Worm (Caenorhabditis elegans): ENCODE results near the gene F31F6.1.

DNA sequence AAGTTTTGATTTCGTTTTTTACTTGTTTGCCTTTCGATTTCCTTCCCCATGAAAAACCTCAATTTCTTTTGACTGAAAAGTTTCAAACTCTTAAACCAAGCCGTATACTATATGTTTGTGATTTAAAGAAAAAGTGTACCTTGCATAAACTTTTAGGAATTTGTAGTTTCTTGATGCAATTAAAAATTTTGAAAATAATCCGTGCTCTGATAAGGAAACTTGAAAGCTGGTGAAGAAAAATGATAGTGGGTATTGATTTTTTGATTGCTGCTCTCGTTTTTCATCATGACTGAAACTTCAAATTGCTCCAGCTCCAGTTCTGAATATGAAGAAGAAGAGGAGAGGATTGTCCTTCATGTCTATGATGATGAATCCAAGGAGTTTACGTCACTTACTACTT is 19.0 kb downstream of the F31F6.1 start, which contains the start of gene acd-3:
- no peak for TF ChIP-seq mab-5 (tag; optimal IDR thresholded peaks at IDR 0.05)
- no peak for TF ChIP-seq nhr-76 (tag; optimal IDR thresholded peaks at IDR 0.05)
- no peak for TF ChIP-seq lin-32 (GFP tag; optimal IDR thresholded peaks at IDR 0.05)
- TF ChIP-seq lin-13 (tag; optimal IDR thresholded peaks at IDR 0.05), result no peak
- no peak for TF ChIP-seq hlh-1 (tag; optimal IDR thresholded peaks at IDR 0.05)
- no peak for TF ChIP-seq nhr-12 (tag; optimal IDR thresholded peaks at IDR 0.05)
- no peak for TF ChIP-seq drap-1 (GFP tag; optimal IDR thresholded peaks at IDR 0.05)
- TF ChIP-seq elt-3 (tag; optimal IDR thresholded peaks at IDR 0.05), result no peak
- no peak for TF ChIP-seq ceh-43 (GFP tag; optimal IDR thresholded peaks at IDR 0.05)
- TF ChIP-seq lsy-2 (tag; optimal IDR thresholded peaks at IDR 0.05), result no peak
- TF ChIP-seq snpc-4 (tag; optimal IDR thresholded peaks at IDR 0.05), result no peak
